Fruit fly (Drosophila melanogaster) whole organism, embryonic: ENCODE data around the gene CG16985.

Experiments used
- Ada2b ChIP-seq: fragments of 200-800 bp; sonication (Bioruptor generic); IDR thresholded peaks from 2 replicates; pipeline ENCODE4 v1.3.6; 2022; ENCODE audit warnings: missing biosample characterization, missing genetic modification characterization
- Atf3 ChIP-seq: fragments of 200-800 bp; sonication (Bioruptor generic); optimal IDR thresholded peaks from 3 replicates; lab custom pipeline; 2016; ENCODE audit warnings: missing biosample characterization, missing genetic modification characterization
- Atf6 ChIP-seq: fragments of 200-800 bp; sonication (Bioruptor generic); IDR thresholded peaks from 2 replicates; pipeline ENCODE4 v1.3.6; 2022; ENCODE audit warnings: missing biosample characterization, missing genetic modification characterization
- Blimp-1 ChIP-seq: fragments of 200-800 bp; sonication (Bioruptor generic); optimal IDR thresholded peaks from 3 replicates; lab custom pipeline; 2018; ENCODE audit warnings: missing biosample characterization, missing genetic modification characterization, mild to moderate bottlenecking, moderate library complexity, missing genetic modification reagents
- Bteb2 ChIP-seq: fragments of 200-800 bp; sonication (Bioruptor generic); optimal IDR thresholded peaks from 2 replicates; lab custom pipeline; 2016; ENCODE audit warnings: missing biosample characterization, missing genetic modification characterization
- CG11247 ChIP-seq: fragments of 200-800 bp; sonication (Bioruptor generic); IDR thresholded peaks from 2 replicates; pipeline ENCODE4 v1.3.6; 2022; ENCODE audit warnings: missing biosample characterization, missing genetic modification characterization
- CG11696 ChIP-seq: fragments of 200-800 bp; sonication (Bioruptor generic); IDR thresholded peaks from 2 replicates; pipeline ENCODE4 v1.3.6; 2022; ENCODE audit warnings: missing biosample characterization, missing genetic modification characterization
- CG12071 ChIP-seq: fragments of 200-800 bp; sonication (Bioruptor generic); optimal IDR thresholded peaks from 3 replicates; lab custom pipeline; 2018; ENCODE audit warnings: missing biosample characterization, mild to moderate bottlenecking, missing genetic modification characterization
- CG13894 ChIP-seq: fragments of 200-800 bp; sonication (Bioruptor generic); optimal IDR thresholded peaks from 3 replicates; lab custom pipeline; 2018; ENCODE audit warnings: missing biosample characterization, mild to moderate bottlenecking, missing genetic modification characterization, moderate library complexity
- CG14441 ChIP-seq: fragments of 200-800 bp; sonication (Bioruptor generic); IDR thresholded peaks from 2 replicates; pipeline ENCODE4 v1.3.6; 2022; ENCODE audit warnings: missing biosample characterization, missing genetic modification characterization
- CG14710 ChIP-seq: fragments of 200-800 bp; sonication (Bioruptor generic); optimal IDR thresholded peaks from 3 replicates; lab custom pipeline; 2019; ENCODE audit warnings: missing biosample characterization, mild to moderate bottlenecking, missing genetic modification characterization, moderate library complexity
- CG14860 ChIP-seq: fragments of 200-800 bp; sonication (Bioruptor generic); IDR thresholded peaks from 3 replicates; pipeline ENCODE4 v1.3.6; 2022; ENCODE audit warnings: missing biosample characterization, missing genetic modification characterization; ENCODE audit not compliant: partially characterized antibody
- CG16813 ChIP-seq: fragments of 200-800 bp; sonication (Bioruptor generic); IDR thresholded peaks from 3 replicates; pipeline ENCODE4 v1.3.6; 2022; ENCODE audit warnings: missing biosample characterization, missing genetic modification characterization; ENCODE audit not compliant: partially characterized antibody
- CG17612 ChIP-seq: fragments of 200-800 bp; sonication (Bioruptor generic); IDR thresholded peaks from 2 replicates; pipeline ENCODE4 v1.3.6; 2022; ENCODE audit warnings: missing biosample characterization, missing genetic modification characterization
- CG17829 ChIP-seq: fragments of 200-800 bp; optimal IDR thresholded peaks from 2 replicates; lab custom pipeline; 2019; ENCODE audit warnings: missing biosample characterization, mild to moderate bottlenecking, missing genetic modification characterization, moderate library complexity
- CG4617 ChIP-seq: fragments of 200-800 bp; sonication (Bioruptor generic); optimal IDR thresholded peaks from 3 replicates; lab custom pipeline; 2016; ENCODE audit warnings: missing biosample characterization, missing genetic modification characterization, borderline replicate concordance
- CG5180 ChIP-seq: fragments of 200-800 bp; sonication (Bioruptor generic); optimal IDR thresholded peaks from 3 replicates; lab custom pipeline; 2017; ENCODE audit warnings: missing biosample characterization, missing genetic modification characterization, mild to moderate bottlenecking, moderate library complexity, missing genetic modification reagents
- CG7928 ChIP-seq: fragments of 200-800 bp; sonication (Bioruptor generic); optimal IDR thresholded peaks from 2 replicates; lab custom pipeline; 2017; ENCODE audit warnings: missing biosample characterization, mild to moderate bottlenecking, missing genetic modification characterization
- CG9817 ChIP-seq: fragments of 200-800 bp; sonication (Bioruptor generic); optimal IDR thresholded peaks from 2 replicates; lab custom pipeline; 2018; ENCODE audit warnings: missing biosample characterization, mild to moderate bottlenecking, missing genetic modification characterization, moderate library complexity
- CkIIα-i1 ChIP-seq: fragments of 200-800 bp; sonication (Bioruptor generic); IDR thresholded peaks from 2 replicates; pipeline ENCODE4 v1.3.6; 2022; ENCODE audit warnings: missing biosample characterization, missing genetic modification characterization
- CoRest ChIP-seq: fragments of 200-800 bp; sonication (Bioruptor generic); optimal IDR thresholded peaks from 3 replicates; lab custom pipeline; 2018; ENCODE audit warnings: missing biosample characterization, mild to moderate bottlenecking, missing genetic modification characterization, moderate library complexity
- Dbx ChIP-seq: fragments of 200-800 bp; sonication (Bioruptor generic); IDR thresholded peaks from 3 replicates; pipeline ENCODE4 v1.3.6; 2022; ENCODE audit warnings: missing biosample characterization, missing genetic modification characterization
- Deaf1 ChIP-seq: fragments of 200-800 bp; optimal IDR thresholded peaks from 3 replicates; lab custom pipeline; 2019; ENCODE audit warnings: missing biosample characterization, mild to moderate bottlenecking, missing genetic modification characterization, moderate library complexity
- Dll ChIP-seq: fragments of 200-800 bp; sonication (Bioruptor generic); IDR thresholded peaks from 4 replicates; pipeline ENCODE4 v1.3.6; 2022; ENCODE audit warnings: missing biosample characterization, missing genetic modification characterization; ENCODE audit not compliant: partially characterized antibody
- Fer1 ChIP-seq: fragments of 200-800 bp; sonication (Bioruptor generic); optimal IDR thresholded peaks from 2 replicates; lab custom pipeline; 2017; ENCODE audit warnings: missing biosample characterization, mild to moderate bottlenecking, missing genetic modification characterization
- HLH3B ChIP-seq: fragments of 200-800 bp; sonication (Bioruptor generic); IDR thresholded peaks from 2 replicates; pipeline ENCODE4 v1.3.6; 2022; ENCODE audit warnings: missing biosample characterization, missing genetic modification characterization
- HmgZ ChIP-seq: fragments of 200-800 bp; sonication (Bioruptor generic); optimal IDR thresholded peaks from 2 replicates; lab custom pipeline; 2018; ENCODE audit warnings: missing biosample characterization, mild to moderate bottlenecking, missing genetic modification characterization
- MESR4 ChIP-seq: fragments of 200-800 bp; sonication (Bioruptor generic); optimal IDR thresholded peaks from 2 replicates; lab custom pipeline; 2018; ENCODE audit warnings: missing biosample characterization, mild to moderate bottlenecking, missing genetic modification characterization, moderate library complexity
- Myb ChIP-seq: fragments of 200-800 bp; sonication (Bioruptor generic); optimal IDR thresholded peaks from 2 replicates; lab custom pipeline; 2016; ENCODE audit warnings: missing biosample characterization, missing genetic modification characterization
- Sry-β ChIP-seq: fragments of 200-800 bp; sonication (Bioruptor generic); optimal IDR thresholded peaks from 2 replicates; lab custom pipeline; 2018; ENCODE audit warnings: missing biosample characterization, mild to moderate bottlenecking, missing genetic modification characterization, moderate library complexity
- Taf1 ChIP-seq: fragments of 200-800 bp; sonication (Bioruptor generic); IDR thresholded peaks from 2 replicates; pipeline ENCODE4 v1.3.6; 2022; ENCODE audit warnings: missing biosample characterization, missing genetic modification characterization
- Vsx1 ChIP-seq: fragments of 200-800 bp; sonication (Bioruptor generic); optimal IDR thresholded peaks from 2 replicates; lab custom pipeline; 2017; ENCODE audit warnings: missing biosample characterization, mild to moderate bottlenecking, missing genetic modification characterization, missing genetic modification reagents
- aop ChIP-seq: fragments of 200-800 bp; sonication (Bioruptor generic); IDR thresholded peaks from 2 replicates; pipeline ENCODE4 v1.3.6; 2022; ENCODE audit warnings: missing biosample characterization, missing genetic modification characterization
- cas ChIP-seq: fragments of 200-800 bp; sonication (Bioruptor generic); IDR thresholded peaks from 2 replicates; pipeline ENCODE4 v1.3.6; 2022; ENCODE audit warnings: missing biosample characterization, missing genetic modification characterization
- cg ChIP-seq: fragments of 200-800 bp; sonication (Bioruptor generic); optimal IDR thresholded peaks from 3 replicates; lab custom pipeline; 2019; ENCODE audit warnings: missing biosample characterization, mild to moderate bottlenecking, missing genetic modification characterization, moderate library complexity
- dan ChIP-seq: fragments of 200-800 bp; sonication (Bioruptor generic); IDR thresholded peaks from 2 replicates; pipeline ENCODE4 v1.3.6; 2022; ENCODE audit warnings: missing biosample characterization, missing genetic modification characterization
- dimm ChIP-seq: fragments of 200-800 bp; sonication (Bioruptor generic); IDR thresholded peaks from 2 replicates; pipeline ENCODE4 v1.3.6; 2022; ENCODE audit warnings: missing biosample characterization, missing genetic modification characterization
- esg ChIP-seq: fragments of 200-800 bp; sonication (Bioruptor generic); conservative IDR thresholded peaks from 2 replicates; pipeline ENCODE4 v1.3.6; 2022; ENCODE audit warnings: missing biosample characterization, missing genetic modification characterization
- gsb ChIP-seq: fragments of 200-800 bp; sonication (Bioruptor generic); IDR thresholded peaks from 2 replicates; pipeline ENCODE4 v1.3.6; 2022; ENCODE audit warnings: missing biosample characterization, missing genetic modification characterization
- lmd ChIP-seq: fragments of 200-800 bp; sonication (Bioruptor generic); IDR thresholded peaks from 2 replicates; pipeline ENCODE4 v1.3.6; 2022; ENCODE audit warnings: missing biosample characterization, missing genetic modification characterization
- lola ChIP-seq, 3 experiments: fragments of >200 bp in 2 of 3; fragments of 200-800 bp in 1 of 3; sonication (Bioruptor generic) in 1 of 3; optimal IDR thresholded peaks; 2 replicates each; lab custom pipeline; 2017 to 2019; ENCODE audit warnings: missing biosample characterization in 3 of 3, missing genetic modification characterization in 3 of 3, mild to moderate bottlenecking in 1 of 3, moderate library complexity in 1 of 3
- lov ChIP-seq, 2 experiments: fragments of 200-800 bp in 1 of 2; fragments of >200 bp in 1 of 2; sonication (Bioruptor generic) in 1 of 2; IDR thresholded peaks in 1 of 2; optimal IDR thresholded peaks in 1 of 2; 2 replicates in 1 of 2; 3 replicates in 1 of 2; pipeline versions ENCODE4 v1.3.6 to Lab custom; 2017 to 2022; ENCODE audit warnings: missing biosample characterization in 1 of 2, missing genetic modification characterization in 1 of 2
- nmo ChIP-seq: fragments of 200-800 bp; sonication (Bioruptor generic); optimal IDR thresholded peaks from 2 replicates; lab custom pipeline; 2018; ENCODE audit warnings: missing biosample characterization, mild to moderate bottlenecking, missing genetic modification characterization, moderate library complexity
- oc ChIP-seq: fragments of 200-800 bp; sonication (Bioruptor generic); optimal IDR thresholded peaks from 2 replicates; lab custom pipeline; 2018; ENCODE audit warnings: missing biosample characterization, mild to moderate bottlenecking, missing genetic modification characterization, moderate library complexity
- scrt ChIP-seq: fragments of 200-800 bp; sonication (Bioruptor generic); optimal IDR thresholded peaks from 2 replicates; lab custom pipeline; 2018; ENCODE audit warnings: missing biosample characterization, mild to moderate bottlenecking, missing genetic modification characterization, moderate library complexity
- tgo ChIP-seq: fragments of 200-800 bp; sonication (Bioruptor generic); IDR thresholded peaks from 3 replicates; pipeline ENCODE4 v1.3.6; 2022; ENCODE audit warnings: missing biosample characterization, missing genetic modification characterization
- tna ChIP-seq: fragments of 200-800 bp; sonication (Bioruptor generic); IDR thresholded peaks from 2 replicates; pipeline ENCODE4 v1.3.6; 2022; ENCODE audit warnings: missing biosample characterization, missing genetic modification characterization; ENCODE audit not compliant: partially characterized antibody
- tup ChIP-seq: fragments of 200-800 bp; sonication (Bioruptor generic); optimal IDR thresholded peaks from 2 replicates; lab custom pipeline; 2016; ENCODE audit warnings: missing biosample characterization, mild to moderate bottlenecking, missing genetic modification characterization, moderate library complexity
- zfh1 ChIP-seq: fragments of 200-800 bp; sonication (Bioruptor generic); IDR thresholded peaks from 3 replicates; pipeline ENCODE4 v1.3.6; 2022; ENCODE audit warnings: missing biosample characterization, missing genetic modification characterization

The CG16985 gene

dm6 chr3L:2579557-2580224 is 19.4 kb upstream of the CG16985 start (continued):
- no peak for TF ChIP-seq HmgZ (tag; lab: Kevin White, UChicago)
- TF ChIP-seq Ada2b (GFP tag; lab: Robert Waterston, UW): no peak
- TF ChIP-seq cas (GFP tag; lab: Robert Waterston, UW): no peak
- peak; percentile 28; the same call in 1 of the 2 replicates for TF ChIP-seq tna (GFP tag; lab: Robert Waterston, UW)
- TF ChIP-seq zfh1 (GFP tag; lab: Robert Waterston, UW): no peak
- no peak for TF ChIP-seq dan
- no peak for TF ChIP-seq gsb
- no peak for TF ChIP-seq dimm (GFP tag; lab: Robert Waterston, UW)
- TF ChIP-seq lov (optimal IDR thresholded peaks at IDR 0.05; lab: Kevin White, UChicago): no peak
- TF ChIP-seq lov (GFP tag; IDR thresholded peaks at IDR 0.05; lab: Robert Waterston, UW): no peak
- TF ChIP-seq Dll (GFP tag; lab: Robert Waterston, UW): peak; percentile 86
- TF ChIP-seq CG14441 (GFP tag; lab: Robert Waterston, UW): no peak
- TF ChIP-seq CG9817: no peak
- TF ChIP-seq Bteb2 (GFP tag; lab: Kevin White, UChicago): no peak
- no peak for TF ChIP-seq CG11696 (GFP tag; lab: Robert Waterston, UW)
- no peak for TF ChIP-seq Dbx
- no peak for TF ChIP-seq CG14710 (tag; lab: Kevin White, UChicago)
- no peak for TF ChIP-seq Sry-β (GFP tag; lab: Kevin White, UChicago)
- TF ChIP-seq Myb (GFP tag; lab: Kevin White, UChicago): no peak
- TF ChIP-seq tgo: no peak
- no peak for TF ChIP-seq Atf6 (GFP tag; lab: Robert Waterston, UW)
- no peak for TF ChIP-seq nmo (GFP tag; lab: Kevin White, UChicago)
- no peak for TF ChIP-seq HLH3B
- TF ChIP-seq CG16813 (GFP tag; lab: Robert Waterston, UW): peak; percentile 69
- TF ChIP-seq cg: peak; percentile 21
- no peak for TF ChIP-seq CG17612 (GFP tag; lab: Robert Waterston, UW)
- TF ChIP-seq Blimp-1 (GFP tag; lab: Kevin White, UChicago): no peak
- no peak for TF ChIP-seq CkIIα-i1
- no peak for TF ChIP-seq aop (GFP tag; lab: Robert Waterston, UW)
- peak; percentile 21 for TF ChIP-seq scrt (GFP tag; lab: Kevin White, UChicago)
- no peak for TF ChIP-seq Atf3
- TF ChIP-seq MESR4 (GFP tag; lab: Kevin White, UChicago): no peak
- no peak for TF ChIP-seq CG12071 (GFP tag; lab: Kevin White, UChicago)
- no peak for TF ChIP-seq CG11247
- no peak for TF ChIP-seq CG7928
- TF ChIP-seq Taf1 (GFP tag; lab: Robert Waterston, UW): no peak
- TF ChIP-seq esg: no peak
- TF ChIP-seq CG17829 (tag; lab: Kevin White, UChicago): no peak
- no peak for TF ChIP-seq Fer1 (GFP tag; lab: Kevin White, UChicago)
- no peak for TF ChIP-seq CG13894 (tag; lab: Kevin White, UChicago)
- peak; percentile 64; the same call in 2 of the 3 replicates for TF ChIP-seq CG14860 (GFP tag; lab: Robert Waterston, UW)
- TF ChIP-seq Vsx1 (GFP tag; lab: Kevin White, UChicago): no peak
- TF ChIP-seq tup (GFP tag; lab: Kevin White, UChicago): no peak
- no peak for TF ChIP-seq lola (GFP tag; optimal IDR thresholded peaks at IDR 0.05; lab: Kevin White, UChicago)
- TF ChIP-seq CG5180 (GFP tag; lab: Kevin White, UChicago): no peak
- TF ChIP-seq CG4617 (GFP tag; lab: Kevin White, UChicago): no peak
- TF ChIP-seq oc: no peak
- TF ChIP-seq lmd (GFP tag; lab: Robert Waterston, UW): no peak
- no peak for TF ChIP-seq Deaf1 (tag; lab: Kevin White, UChicago)
- no peak for TF ChIP-seq CoRest (tag; lab: Kevin White, UChicago)
